Fruit fly (Drosophila melanogaster): ENCODE data around the gene Kat60.

Gene Kat60

DNA sequence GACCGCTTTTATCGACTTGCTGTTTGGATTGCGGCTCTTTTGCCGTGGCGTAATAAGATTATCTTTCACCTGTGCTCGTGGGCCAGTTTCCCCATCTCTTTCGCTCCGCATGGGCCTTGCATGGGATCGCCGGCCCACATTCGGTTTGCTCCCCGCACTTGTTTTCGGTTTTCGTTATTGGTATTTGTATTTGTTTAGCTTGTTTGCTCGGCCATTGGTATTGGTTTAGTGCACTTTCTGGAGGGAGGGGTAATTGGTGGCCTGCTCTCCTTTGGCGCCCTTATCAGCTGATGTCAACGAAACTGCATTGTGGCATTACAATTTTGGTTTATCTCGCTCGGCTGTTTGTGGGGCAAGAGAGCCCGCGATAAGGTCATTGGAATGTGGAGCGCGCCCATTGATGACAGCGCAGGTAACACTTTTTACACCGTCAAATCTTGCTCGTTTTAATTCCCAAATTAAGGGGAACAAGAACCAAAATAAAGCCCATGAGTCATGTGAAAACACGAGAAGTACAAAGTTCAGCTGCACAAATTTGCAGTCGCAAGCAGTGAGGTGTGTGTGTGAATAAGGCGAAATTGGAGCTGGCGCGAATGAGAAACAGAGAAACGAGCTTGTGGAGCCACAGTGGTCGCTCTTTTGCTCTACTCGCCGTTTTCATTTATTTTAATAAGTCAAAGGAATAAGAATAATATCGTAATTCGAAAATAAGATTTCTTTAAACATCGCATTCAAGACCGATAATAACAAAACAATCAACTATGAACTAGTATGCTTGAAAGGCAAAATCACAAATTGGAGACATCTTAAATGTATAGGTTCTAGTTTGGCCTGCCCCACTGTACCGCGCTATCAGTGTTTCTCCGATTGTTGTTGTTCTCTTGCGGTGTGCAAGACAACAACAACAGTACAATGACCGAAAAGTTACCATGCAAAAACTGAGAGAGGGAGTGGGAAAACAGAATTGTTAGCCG is 16.4 kb downstream of the Kat60 start (continued):
- TF ChIP-seq CG3919 (GFP tag; optimal IDR thresholded peaks at IDR 0.05), result peak; percentile 91
- TF ChIP-seq Hr38 (GFP tag; optimal IDR thresholded peaks at IDR 0.05), result peak; percentile 82
- peak; percentile 92 for TF ChIP-seq Eip75B (GFP tag; optimal IDR thresholded peaks at IDR 0.05)
- peak; percentile 90 for TF ChIP-seq Ets96B (tag; optimal IDR thresholded peaks at IDR 0.05)
- TF ChIP-seq Hr4 (GFP tag; optimal IDR thresholded peaks at IDR 0.05), result peak; percentile 83
- TF ChIP-seq topi (GFP tag; optimal IDR thresholded peaks at IDR 0.05), result peak; percentile 94
- peak; percentile 71 to 83 for TF ChIP-seq salr (GFP tag; optimal IDR thresholded peaks at IDR 0.05)
- peak; percentile 86 for TF ChIP-seq CG1621 (tag; optimal IDR thresholded peaks at IDR 0.05)
- TF ChIP-seq CG11902 (GFP tag; optimal IDR thresholded peaks at IDR 0.05), result peak; percentile 82
- TF ChIP-seq spab (GFP tag; optimal IDR thresholded peaks at IDR 0.05), result peak; percentile 84
- peak; percentile 93 for TF ChIP-seq Sox14 (GFP tag; optimal IDR thresholded peaks at IDR 0.05)

DNA sequence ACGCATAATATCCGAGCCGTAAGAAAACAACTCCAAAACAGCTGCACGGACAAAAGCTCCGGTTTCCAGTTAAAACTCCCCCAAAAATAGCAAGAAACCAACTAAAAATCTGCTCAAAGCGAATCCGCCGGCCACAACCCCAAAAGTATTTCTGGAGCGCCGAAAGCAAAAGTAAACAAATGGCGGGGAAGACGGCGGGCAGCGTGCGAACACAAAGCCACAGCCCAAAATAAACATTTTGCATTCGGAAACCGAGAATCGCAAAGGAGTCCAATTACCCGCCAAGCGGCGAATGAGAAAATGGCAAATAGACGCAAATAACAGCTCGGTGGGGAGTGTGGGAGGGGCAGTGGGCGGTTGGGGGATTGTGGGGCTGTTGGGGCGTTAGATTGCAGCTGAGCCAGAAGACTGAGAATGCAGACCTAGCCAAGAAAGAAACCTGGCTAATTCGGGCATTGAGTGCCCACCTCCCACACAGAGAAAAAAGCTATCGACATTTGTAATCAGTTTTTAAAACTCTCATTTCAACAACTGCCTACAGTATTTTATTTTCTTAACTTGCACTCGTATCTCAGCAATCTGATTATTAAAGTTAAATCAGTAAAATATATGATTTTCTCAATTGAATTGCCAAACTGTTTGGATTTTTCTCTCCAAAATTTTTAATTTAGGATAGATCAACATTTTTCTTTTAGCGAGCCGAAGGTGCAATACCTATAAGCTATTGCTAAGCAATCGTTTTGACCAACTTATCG is 17.7 kb downstream of the Kat60 start:
- TF ChIP-seq CG31627 (GFP tag; optimal IDR thresholded peaks at IDR 0.05) (no peak), CG4318 (GFP tag; optimal IDR thresholded peaks at IDR 0.05) (no peak), OdsH (GFP tag; optimal IDR thresholded peaks at IDR 0.05) (peak; percentile 13), dac (GFP tag; optimal IDR thresholded peaks at IDR 0.05) (no peak), Hr39 (GFP tag; optimal IDR thresholded peaks at IDR 0.05) (no peak), fd59A (GFP tag; optimal IDR thresholded peaks at IDR 0.05) (no peak), Sox102F (GFP tag; optimal IDR thresholded peaks at IDR 0.05) (no peak), topi (GFP tag; optimal IDR thresholded peaks at IDR 0.05) (no peak), CG6276 (GFP tag; optimal IDR thresholded peaks at IDR 0.05) (no peak), CG3919 (GFP tag; optimal IDR thresholded peaks at IDR 0.05) (no peak), CG11294 (GFP tag; IDR thresholded peaks at IDR 0.05) (no peak), dsx (GFP tag; optimal IDR thresholded peaks at IDR 0.05; ENCODE audit: poor library complexity, severe bottlenecking) (no peak), eg (GFP tag; IDR thresholded peaks at IDR 0.05) (peak; percentile 51; the same call in 1 of the 3 replicates), ss (GFP tag; optimal IDR thresholded peaks at IDR 0.05) (no peak), cyc (GFP tag; optimal IDR thresholded peaks at IDR 0.05) (no peak), Lpt (GFP tag; optimal IDR thresholded peaks at IDR 0.05) (no peak), CG16779 (tag; optimal IDR thresholded peaks at IDR 0.05) (no peak), CG10631 (GFP tag; optimal IDR thresholded peaks at IDR 0.05) (no peak), CG15336 (GFP tag; IDR thresholded peaks at IDR 0.05) (peak; percentile 46; the same call in 1 of the 2 replicates), Hr4 (GFP tag; optimal IDR thresholded peaks at IDR 0.05) (peak; percentile 6), Eip78C (GFP tag) (no peak), acj6 (GFP tag; optimal IDR thresholded peaks at IDR 0.05) (no peak), CG6163 (GFP tag; IDR thresholded peaks at IDR 0.05) (peak; percentile 41; the same call in 1 of the 3 replicates), fkh (GFP tag; optimal IDR thresholded peaks at IDR 0.05) (peak; percentile 61), CG1621 (tag; optimal IDR thresholded peaks at IDR 0.05) (no peak), CG32006 (GFP tag; optimal IDR thresholded peaks at IDR 0.05) (peak; percentile 44), salr (GFP tag; optimal IDR thresholded peaks at IDR 0.05) (peak in 1 of 2 experiments; percentile 15), Gug (GFP tag; IDR thresholded peaks at IDR 0.05) (peak; percentile 24; the same call in 1 of the 2 replicates), CG34406 (GFP tag; optimal IDR thresholded peaks at IDR 0.05) (no peak), CG8119 (GFP tag; IDR thresholded peaks at IDR 0.05) (peak; percentile 38; the same call in 2 of the 3 replicates), lz (GFP tag; optimal IDR thresholded peaks at IDR 0.05) (no peak), Eip93F (GFP tag; optimal IDR thresholded peaks at IDR 0.05) (no peak), Ets21C (GFP tag; optimal IDR thresholded peaks at IDR 0.05) (no peak), Smox (GFP tag; optimal IDR thresholded peaks at IDR 0.05) (no peak), Sox14 (GFP tag; optimal IDR thresholded peaks at IDR 0.05) (no peak), net (GFP tag; optimal IDR thresholded peaks at IDR 0.05) (no peak), CG6792 (GFP tag; optimal IDR thresholded peaks at IDR 0.05) (no peak), CG10669 (GFP tag; optimal IDR thresholded peaks at IDR 0.05) (no peak), CG6854 (GFP tag; optimal IDR thresholded peaks at IDR 0.05) (no peak), Blimp-1 (GFP tag; optimal IDR thresholded peaks at IDR 0.05) (peak; percentile 62), CG11902 (GFP tag; optimal IDR thresholded peaks at IDR 0.05) (no peak)

Measured in whole organism, prepupa.